Worm (Caenorhabditis elegans) whole organism, L3 larva: Measurements from ENCODE around the gene vig-1.

Source experiments
- ama-1 ChIP-seq: fragments of 150-350 bp; optimal IDR thresholded peaks from 2 replicates; lab custom pipeline; 2018
- egl-27 ChIP-seq: sonication (generic microtip); optimal IDR thresholded peaks from 4 replicates; lab custom pipeline; 2017; ENCODE audit warnings: missing biosample characterization, missing genetic modification reagents, missing genetic modification characterization
- jun-1 ChIP-seq: fragments of 150-350 bp; optimal IDR thresholded peaks from 2 replicates; lab custom pipeline; 2014; ENCODE audit warnings: missing biosample characterization, missing genetic modification reagents, missing genetic modification characterization
- lin-39 ChIP-seq: fragments of 150-350 bp; optimal IDR thresholded peaks from 2 replicates; lab custom pipeline; 2018; ENCODE audit warnings: missing biosample characterization, missing genetic modification reagents, missing genetic modification characterization
- mml-1 ChIP-seq: fragments of 150-350 bp; sonication (generic microtip); optimal IDR thresholded peaks from 3 replicates; lab custom pipeline; 2014; ENCODE audit warnings: missing biosample characterization, missing genetic modification characterization
- nfya-1 ChIP-seq: sonication (generic microtip); optimal IDR thresholded peaks from 2 replicates; lab custom pipeline; 2017; ENCODE audit warnings: missing genetic modification characterization, mild to moderate bottlenecking, missing compliant biosample characterization, antibody characterized with exemption, moderate library complexity; ENCODE audit not compliant: insufficient read depth
- nhr-25 ChIP-seq: sonication (generic microtip); optimal IDR thresholded peaks from 2 replicates; lab custom pipeline; 2017; ENCODE audit warnings: missing biosample characterization, missing genetic modification characterization
- nhr-67 ChIP-seq: fragments of 150-350 bp; optimal IDR thresholded peaks from 2 replicates; lab custom pipeline; 2014; ENCODE audit warnings: missing biosample characterization, missing genetic modification characterization
- nhr-77 ChIP-seq: fragments of 150-350 bp; optimal IDR thresholded peaks from 2 replicates; lab custom pipeline; 2014; ENCODE audit warnings: missing biosample characterization, missing genetic modification characterization
- snpc-4 ChIP-seq: fragments of 150-350 bp; optimal IDR thresholded peaks from 2 replicates; lab custom pipeline; 2014; ENCODE audit warnings: missing biosample characterization, missing genetic modification characterization
- tbx-2 ChIP-seq: sonication (generic microtip); optimal IDR thresholded peaks from 2 replicates; lab custom pipeline; 2016; ENCODE audit warnings: mild to moderate bottlenecking, missing genetic modification characterization, missing compliant biosample characterization
- unc-62 ChIP-seq: fragments of 150-350 bp; sonication (generic microtip); optimal IDR thresholded peaks from 4 replicates; lab custom pipeline; 2014; ENCODE audit warnings: missing biosample characterization, missing genetic modification reagents, missing genetic modification characterization
- zag-1 ChIP-seq: fragments of 150-350 bp; optimal IDR thresholded peaks from 2 replicates; lab custom pipeline; 2014; ENCODE audit warnings: missing biosample characterization, missing genetic modification characterization

ce11 chrII:1323190-1323651 is 2.4 kb downstream of the vig-1 start:
- no peak for TF ChIP-seq nhr-67
- TF ChIP-seq snpc-4 (tag; lab: Kevin White, UChicago) = no peak
- no peak for TF ChIP-seq egl-27 (tag; lab: Kevin White, UChicago)
- no peak for TF ChIP-seq unc-62
- no peak for TF ChIP-seq tbx-2 (tag; lab: Kevin White, UChicago)
- no peak for TF ChIP-seq nhr-25 (tag; lab: Kevin White, UChicago)
- no peak for TF ChIP-seq zag-1 (tag; lab: Kevin White, UChicago)
- no peak for TF ChIP-seq nhr-77 (tag; lab: Kevin White, UChicago)
- no peak for TF ChIP-seq jun-1 (tag; lab: Kevin White, UChicago)
- TF ChIP-seq nfya-1 (tag; lab: Kevin White, UChicago) = peak; percentile 48
- TF ChIP-seq ama-1 = no peak
- peak; percentile 52 for TF ChIP-seq lin-39 (tag; lab: Kevin White, UChicago)
- no peak for TF ChIP-seq mml-1
